Worm (Caenorhabditis elegans): ENCODE measurements around the gene unc-22.

DNA sequence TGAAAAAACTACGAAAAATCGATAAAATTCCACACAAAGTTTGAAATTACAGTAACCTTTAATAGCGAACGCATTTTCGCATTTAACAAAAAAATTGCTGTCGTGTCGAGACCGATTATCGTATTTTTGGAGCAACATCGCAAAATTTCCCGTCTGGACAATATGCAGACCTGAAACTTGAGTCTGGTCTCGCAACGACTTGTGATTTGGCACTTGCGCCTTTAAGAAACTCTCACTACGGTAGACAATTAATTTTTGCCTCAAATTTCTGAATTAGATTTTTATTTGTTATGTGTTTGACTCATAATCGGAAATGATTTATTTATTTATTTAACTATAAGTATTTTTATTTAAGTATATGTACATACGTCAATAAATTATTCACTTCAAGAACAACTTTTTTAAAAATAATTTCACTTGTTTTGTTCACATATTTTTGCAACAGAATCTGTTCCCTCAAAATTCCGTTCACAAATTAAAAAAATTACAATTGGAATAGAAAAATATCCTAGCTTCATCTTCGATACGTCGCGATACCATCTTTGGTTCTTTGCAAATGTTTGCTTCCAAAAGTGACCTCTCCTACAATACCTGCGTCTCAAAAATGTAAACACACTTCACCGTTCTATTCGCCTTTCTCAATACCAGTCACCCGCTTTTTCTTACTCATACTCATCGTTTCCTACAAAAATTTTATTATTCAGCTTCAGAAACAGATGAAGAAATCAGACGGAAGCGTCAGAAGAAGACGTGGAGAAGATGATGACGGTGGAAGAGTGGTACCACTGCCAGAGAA, 36.9 kb upstream of the unc-22 start, which contains the start of gene T12G3.4:
- TF ChIP-seq lin-32 (GFP tag; optimal IDR thresholded peaks at IDR 0.05) (no peak), mep-1 (tag; optimal IDR thresholded peaks at IDR 0.05) (no peak), nhr-237 (tag; optimal IDR thresholded peaks at IDR 0.05) (no peak), unc-62 (GFP tag; optimal IDR thresholded peaks at IDR 0.05) (no peak), ces-1 (GFP tag; optimal IDR thresholded peaks at IDR 0.05) (no peak), ceh-39 (tag; optimal IDR thresholded peaks at IDR 0.05) (no peak), ham-2 (GFP tag; optimal IDR thresholded peaks at IDR 0.05) (no peak), zip-8 (tag; optimal IDR thresholded peaks at IDR 0.05) (no peak)
